Worm (Caenorhabditis elegans) whole organism, midembryonic: ENCODE results near the gene pycr-4.

ENCODE experiments used
- cog-1 ChIP-seq: sonication (generic microtip); optimal IDR thresholded peaks from 2 replicates; lab custom pipeline; 2016; ENCODE audit warnings: missing genetic modification characterization, missing compliant biosample characterization
- flt-1 ChIP-seq: fragments of 200-800 bp; sonication (Bioruptor generic); IDR thresholded peaks from 2 replicates; pipeline ENCODE4 v1.3.6; 2022; ENCODE audit warnings: missing genetic modification characterization, missing compliant biosample characterization
- med-1 ChIP-seq: sonication (generic microtip); optimal IDR thresholded peaks from 2 replicates; lab custom pipeline; 2017; ENCODE audit warnings: missing genetic modification characterization, mild to moderate bottlenecking, missing compliant biosample characterization, antibody characterized with exemption, missing genetic modification reagents; ENCODE audit not compliant: insufficient read depth
- ztf-29 ChIP-seq: fragments of 200-800 bp; sonication (Bioruptor generic); IDR thresholded peaks from 2 replicates; pipeline ENCODE4 v1.3.6; 2022; ENCODE audit warnings: missing genetic modification reagents, missing genetic modification characterization, missing compliant biosample characterization

DNA sequence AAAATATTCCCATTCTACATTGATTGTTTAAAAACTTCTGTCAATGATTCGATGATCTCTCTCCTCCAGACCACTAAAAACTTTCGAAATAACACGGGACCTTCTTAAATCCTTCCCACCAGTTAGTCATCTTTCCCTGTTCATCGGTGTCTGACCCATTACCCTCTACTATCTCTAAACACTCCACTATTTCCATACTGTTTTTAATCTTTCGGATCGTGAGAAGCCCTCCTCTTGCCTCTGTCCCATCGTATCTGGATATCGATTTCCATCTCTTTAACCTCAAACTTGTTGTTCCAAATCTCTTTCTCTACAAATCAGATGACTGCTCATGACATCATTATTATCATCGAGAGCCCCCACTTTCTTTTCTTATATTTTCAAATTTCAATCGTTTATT is 48.8 kb downstream of the pycr-4 start:
- no peak for TF ChIP-seq cog-1
- TF ChIP-seq flt-1 (GFP tag; lab: Robert Waterston, UW): no peak
- TF ChIP-seq med-1: no peak
- no peak for TF ChIP-seq ztf-29 (GFP tag; lab: Robert Waterston, UW)
